Worm (Caenorhabditis elegans) whole organism, L2 larva: Measurements from ENCODE around the gene W04E12.9.

Experiments used
- aly-2 ChIP-seq: fragments of 150-350 bp; optimal IDR thresholded peaks from 2 replicates; lab custom pipeline; 2014; ENCODE audit warnings: missing biosample characterization, missing genetic modification characterization
- ama-1 ChIP-seq: fragments of 150-350 bp; optimal IDR thresholded peaks from 2 replicates; lab custom pipeline; 2018; ENCODE audit warnings: inconsistent platforms
- egl-27 ChIP-seq: sonication (generic microtip); optimal IDR thresholded peaks from 3 replicates; lab custom pipeline; 2017; ENCODE audit warnings: missing biosample characterization, missing genetic modification reagents, missing genetic modification characterization
- elt-3 ChIP-seq: sonication (generic microtip); optimal IDR thresholded peaks from 2 replicates; lab custom pipeline; 2017; ENCODE audit warnings: missing biosample characterization, missing genetic modification characterization
- nhr-237 ChIP-seq: fragments of 150-350 bp; optimal IDR thresholded peaks from 2 replicates; lab custom pipeline; 2014; ENCODE audit warnings: missing biosample characterization, missing genetic modification characterization
- nhr-77 ChIP-seq: fragments of 150-350 bp; optimal IDR thresholded peaks from 2 replicates; lab custom pipeline; 2014; ENCODE audit warnings: missing biosample characterization, missing genetic modification characterization

DNA sequence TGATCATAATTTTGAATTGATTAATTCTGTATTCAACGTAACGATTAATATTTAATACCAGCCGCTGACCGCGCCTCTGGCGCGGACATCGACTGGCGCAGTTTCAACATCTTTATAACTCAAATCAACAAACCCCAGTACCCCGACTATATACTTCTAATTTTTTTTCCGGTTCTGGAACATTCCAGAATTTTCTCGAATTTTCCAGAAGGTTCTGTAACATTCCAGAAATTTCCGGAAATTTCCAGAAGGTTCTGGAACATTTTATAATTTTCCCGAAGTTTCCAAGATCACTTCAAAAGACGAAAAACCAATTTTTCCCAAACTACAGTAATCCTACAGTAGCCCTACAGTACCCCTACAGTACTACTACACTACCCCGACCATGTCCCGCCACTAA lies 22.9 kb downstream of the W04E12.9 start:
- no peak for TF ChIP-seq elt-3 (tag; lab: Kevin White, UChicago)
- no peak for TF ChIP-seq aly-2 (tag; lab: Kevin White, UChicago)
- TF ChIP-seq egl-27, result no peak
- no peak for TF ChIP-seq nhr-237 (tag; lab: Kevin White, UChicago)
- TF ChIP-seq ama-1, result no peak
- TF ChIP-seq nhr-77, result no peak
